Fruit fly (Drosophila melanogaster) whole organism, adult: ENCODE data around the gene Edem2.

Experiments used
- CG12768 ChIP-seq: fragments of 200-800 bp; sonication (Bioruptor generic); optimal IDR thresholded peaks from 2 replicates; lab custom pipeline; 2017; ENCODE audit warnings: missing biosample characterization, missing genetic modification characterization, mild to moderate bottlenecking, moderate library complexity, missing genetic modification reagents
- CG1620 ChIP-seq: fragments of 200-800 bp; sonication (Bioruptor generic); optimal IDR thresholded peaks from 2 replicates; lab custom pipeline; 2016; ENCODE audit warnings: missing biosample characterization, missing genetic modification characterization
- CG33017 ChIP-seq: fragments of 200-800 bp; sonication (Bioruptor generic); optimal IDR thresholded peaks from 2 replicates; lab custom pipeline; 2018; ENCODE audit warnings: missing biosample characterization, mild to moderate bottlenecking, missing genetic modification characterization, moderate library complexity
- CG5204 ChIP-seq: fragments of 200-800 bp; sonication (Bioruptor generic); optimal IDR thresholded peaks from 2 replicates; lab custom pipeline; 2016; ENCODE audit warnings: missing biosample characterization, missing genetic modification characterization
- CG7045 ChIP-seq: fragments of 200-800 bp; sonication (Bioruptor generic); optimal IDR thresholded peaks from 2 replicates; lab custom pipeline; 2017; ENCODE audit warnings: missing biosample characterization, mild to moderate bottlenecking, missing genetic modification characterization
- CG7101 ChIP-seq: fragments of 200-800 bp; sonication (Bioruptor generic); optimal IDR thresholded peaks from 2 replicates; lab custom pipeline; 2018; ENCODE audit warnings: missing biosample characterization, mild to moderate bottlenecking, missing genetic modification characterization, moderate library complexity
- Hr96 ChIP-seq: fragments of 200-800 bp; sonication (Bioruptor generic); optimal IDR thresholded peaks from 2 replicates; lab custom pipeline; 2016; ENCODE audit warnings: missing biosample characterization, missing genetic modification characterization
- cic ChIP-seq: fragments of 200-800 bp; sonication (Bioruptor generic); optimal IDR thresholded peaks from 2 replicates; lab custom pipeline; 2017; ENCODE audit warnings: missing biosample characterization, mild to moderate bottlenecking, missing genetic modification characterization, moderate library complexity
- kay ChIP-seq: fragments of 200-800 bp; sonication (Bioruptor generic); peaks from one replicate; lab custom pipeline; 2016; ENCODE audit warnings: missing biosample characterization, missing genetic modification characterization, borderline replicate concordance
- pad ChIP-seq: fragments of 200-800 bp; sonication (Bioruptor generic); optimal IDR thresholded peaks from 3 replicates; lab custom pipeline; 2017; ENCODE audit warnings: missing biosample characterization, missing genetic modification characterization, mild to moderate bottlenecking, moderate library complexity, missing genetic modification reagents
- tj ChIP-seq: fragments of 200-800 bp; sonication (Bioruptor generic); optimal IDR thresholded peaks from 3 replicates; lab custom pipeline; 2017; ENCODE audit warnings: missing biosample characterization, mild to moderate bottlenecking, missing genetic modification characterization, moderate library complexity
- toe ChIP-seq: fragments of 200-800 bp; sonication (Bioruptor generic); optimal IDR thresholded peaks from 2 replicates; lab custom pipeline; 2016; ENCODE audit warnings: missing biosample characterization, missing genetic modification characterization

dm6 chr2L:13234610-13235489 is 42.8 kb downstream of the Edem2 start, which contains the start of gene Mabi:
- TF ChIP-seq Hr96 (GFP tag; lab: Kevin White, UChicago) = no peak
- no peak for TF ChIP-seq kay (GFP tag; lab: Kevin White, UChicago)
- no peak for TF ChIP-seq CG5204 (GFP tag; lab: Kevin White, UChicago)
- no peak for TF ChIP-seq cic
- no peak for TF ChIP-seq toe (GFP tag; lab: Kevin White, UChicago)
- TF ChIP-seq CG12768 (GFP tag; lab: Kevin White, UChicago) = no peak
- no peak for TF ChIP-seq CG7101 (tag; lab: Kevin White, UChicago)
- TF ChIP-seq CG1620 (GFP tag; lab: Kevin White, UChicago) = no peak
- no peak for TF ChIP-seq tj (GFP tag; lab: Kevin White, UChicago)
- no peak for TF ChIP-seq CG7045
- no peak for TF ChIP-seq CG33017 (tag; lab: Kevin White, UChicago)
- no peak for TF ChIP-seq pad (GFP tag; lab: Kevin White, UChicago)
